Fruit fly (Drosophila melanogaster) whole organism, embryonic: ENCODE results near the gene Vps2.

ENCODE experiments used
- Adf1 ChIP-seq: fragments of 200-800 bp; sonication (Bioruptor generic); IDR thresholded peaks from 2 replicates; pipeline ENCODE4 v1.3.6; 2022; ENCODE audit warnings: missing biosample characterization, missing genetic modification characterization
- Asciz ChIP-seq: fragments of 200-800 bp; sonication (Bioruptor generic); optimal IDR thresholded peaks from 2 replicates; lab custom pipeline; 2017; ENCODE audit warnings: missing biosample characterization, mild to moderate bottlenecking, missing genetic modification characterization, missing genetic modification reagents
- CG10543 ChIP-seq: fragments of 200-800 bp; sonication (Bioruptor generic); optimal IDR thresholded peaks from 3 replicates; lab custom pipeline; 2017; ENCODE audit warnings: missing biosample characterization, mild to moderate bottlenecking, missing genetic modification characterization, moderate library complexity
- CG11398 ChIP-seq: fragments of 200-800 bp; sonication (Bioruptor generic); optimal IDR thresholded peaks from 2 replicates; lab custom pipeline; 2016; ENCODE audit warnings: missing biosample characterization, missing genetic modification characterization
- CG1233 ChIP-seq: fragments of 200-800 bp; sonication (Bioruptor generic); optimal IDR thresholded peaks from 4 replicates; lab custom pipeline; 2018; ENCODE audit warnings: missing biosample characterization, mild to moderate bottlenecking, missing genetic modification characterization
- CG13287 ChIP-seq: fragments of 200-800 bp; sonication (Bioruptor generic); IDR thresholded peaks from 2 replicates; pipeline ENCODE4 v1.3.6; 2022; ENCODE audit warnings: missing biosample characterization, missing genetic modification characterization; ENCODE audit not compliant: partially characterized antibody
- CG13624 ChIP-seq: fragments of 200-800 bp; sonication (Bioruptor generic); optimal IDR thresholded peaks from 2 replicates; lab custom pipeline; 2016; ENCODE audit warnings: missing biosample characterization, missing genetic modification characterization
- CG13894 ChIP-seq: fragments of 200-800 bp; sonication (Bioruptor generic); optimal IDR thresholded peaks from 3 replicates; lab custom pipeline; 2018; ENCODE audit warnings: missing biosample characterization, mild to moderate bottlenecking, missing genetic modification characterization, moderate library complexity
- CG14860 ChIP-seq: fragments of 200-800 bp; sonication (Bioruptor generic); IDR thresholded peaks from 3 replicates; pipeline ENCODE4 v1.3.6; 2022; ENCODE audit warnings: missing biosample characterization, missing genetic modification characterization; ENCODE audit not compliant: partially characterized antibody
- CG16813 ChIP-seq: fragments of 200-800 bp; sonication (Bioruptor generic); IDR thresholded peaks from 3 replicates; pipeline ENCODE4 v1.3.6; 2022; ENCODE audit warnings: missing biosample characterization, missing genetic modification characterization; ENCODE audit not compliant: partially characterized antibody
- CG1832 ChIP-seq: fragments of 200-800 bp; sonication (Bioruptor generic); optimal IDR thresholded peaks from 2 replicates; lab custom pipeline; 2017; ENCODE audit warnings: missing biosample characterization, mild to moderate bottlenecking, missing genetic modification characterization, inconsistent platforms
- CG2199 ChIP-seq: fragments of 200-800 bp; sonication (Bioruptor generic); IDR thresholded peaks from 3 replicates; pipeline ENCODE4 v1.3.6; 2022; ENCODE audit warnings: missing biosample characterization, missing genetic modification characterization
- CG2202 ChIP-seq: fragments of 200-800 bp; sonication (Bioruptor generic); optimal IDR thresholded peaks from 2 replicates; lab custom pipeline; 2018; ENCODE audit warnings: missing biosample characterization, mild to moderate bottlenecking, missing genetic modification characterization
- CG31388 ChIP-seq: fragments of 200-800 bp; sonication (Bioruptor generic); optimal IDR thresholded peaks from 2 replicates; lab custom pipeline; 2016; ENCODE audit warnings: missing biosample characterization, missing genetic modification characterization
- CG32532 ChIP-seq: fragments of 200-800 bp; sonication (Bioruptor generic); IDR thresholded peaks from 2 replicates; pipeline ENCODE4 v1.3.6; 2022; ENCODE audit warnings: missing biosample characterization, missing genetic modification characterization
- CG32772 ChIP-seq: fragments of 200-800 bp; sonication (Bioruptor generic); IDR thresholded peaks from 2 replicates; pipeline ENCODE4 v1.3.6; 2022; ENCODE audit warnings: missing biosample characterization, missing genetic modification characterization
- CG6175 ChIP-seq: fragments of 200-800 bp; sonication (Bioruptor generic); IDR thresholded peaks from 3 replicates; pipeline ENCODE4 v1.3.6; 2022; ENCODE audit warnings: missing biosample characterization, missing genetic modification characterization
- CG6254 ChIP-seq: fragments of 200-800 bp; sonication (Bioruptor generic); optimal IDR thresholded peaks from 3 replicates; lab custom pipeline; 2017; ENCODE audit warnings: mild to moderate bottlenecking, missing biosample characterization, missing genetic modification reagents, missing genetic modification characterization
- CG6854 ChIP-seq: fragments of 200-800 bp; sonication (Bioruptor generic); optimal IDR thresholded peaks from 3 replicates; lab custom pipeline; 2017; ENCODE audit warnings: missing biosample characterization, mild to moderate bottlenecking, missing genetic modification characterization
- CG9215 ChIP-seq: fragments of 200-800 bp; sonication (Bioruptor generic); IDR thresholded peaks from 2 replicates; pipeline ENCODE4 v1.3.6; 2022; ENCODE audit warnings: missing biosample characterization, missing genetic modification characterization
- CG9437 ChIP-seq: fragments of 200-800 bp; sonication (Bioruptor generic); optimal IDR thresholded peaks from 2 replicates; lab custom pipeline; 2018; ENCODE audit warnings: missing biosample characterization, mild to moderate bottlenecking, missing genetic modification characterization
- Dek ChIP-seq: fragments of 200-800 bp; sonication (Bioruptor generic); optimal IDR thresholded peaks from 3 replicates; lab custom pipeline; 2019; ENCODE audit warnings: missing biosample characterization, mild to moderate bottlenecking, missing genetic modification characterization, moderate library complexity
- E2f1 ChIP-seq: fragments of 200-800 bp; sonication (Bioruptor generic); IDR thresholded peaks from 2 replicates; pipeline ENCODE4 v1.3.6; 2022; ENCODE audit warnings: missing biosample characterization, missing genetic modification characterization
- HLHmδ ChIP-seq: fragments of 200-800 bp; sonication (Bioruptor generic); optimal IDR thresholded peaks from 2 replicates; lab custom pipeline; 2018; ENCODE audit warnings: missing biosample characterization, mild to moderate bottlenecking, missing genetic modification characterization, moderate library complexity
- Hr51 ChIP-seq, 2 experiments: fragments of 200-800 bp; sonication (Bioruptor generic); optimal IDR thresholded peaks; 2 replicates in 1 of 2; 3 replicates in 1 of 2; lab custom pipeline; 2016 to 2018; ENCODE audit warnings: missing biosample characterization in 2 of 2, missing genetic modification characterization in 2 of 2, mild to moderate bottlenecking in 1 of 2, moderate library complexity in 1 of 2
- MBD-R2 ChIP-seq: fragments of 200-800 bp; sonication (Bioruptor generic); IDR thresholded peaks from 2 replicates; pipeline ENCODE4 v1.3.6; 2022; ENCODE audit warnings: missing biosample characterization, missing genetic modification characterization
- Opbp ChIP-seq: fragments of 200-800 bp; sonication (Bioruptor generic); IDR thresholded peaks from 3 replicates; pipeline ENCODE4 v1.3.6; 2022; ENCODE audit warnings: missing biosample characterization, missing genetic modification characterization; ENCODE audit not compliant: partially characterized antibody
- Scr ChIP-seq: fragments of 200-800 bp; sonication (Bioruptor generic); IDR thresholded peaks from 2 replicates; pipeline ENCODE4 v1.3.6; 2022; ENCODE audit warnings: missing biosample characterization, missing genetic modification characterization; ENCODE audit not compliant: partially characterized antibody
- Sox102F ChIP-seq: fragments of 200-800 bp; sonication (Bioruptor generic); optimal IDR thresholded peaks from 2 replicates; lab custom pipeline; 2018; ENCODE audit warnings: missing biosample characterization, mild to moderate bottlenecking, missing genetic modification characterization, moderate library complexity
- TFAM ChIP-seq: fragments of 200-800 bp; sonication (Bioruptor generic); optimal IDR thresholded peaks from 2 replicates; lab custom pipeline; 2017; ENCODE audit warnings: missing biosample characterization, missing genetic modification characterization, inconsistent platforms
- abd-A ChIP-seq: fragments of 200-800 bp; sonication (Bioruptor generic); optimal IDR thresholded peaks from 3 replicates; lab custom pipeline; 2019; ENCODE audit warnings: missing biosample characterization, mild to moderate bottlenecking, missing genetic modification characterization, moderate library complexity
- croc ChIP-seq: fragments of 200-800 bp; sonication (Bioruptor generic); conservative IDR thresholded peaks from 3 replicates; pipeline ENCODE4 v1.3.6; 2022; ENCODE audit warnings: missing biosample characterization, missing genetic modification characterization
- fu2 ChIP-seq: fragments of 200-800 bp; sonication (Bioruptor generic); optimal IDR thresholded peaks from 2 replicates; lab custom pipeline; 2016; ENCODE audit warnings: missing biosample characterization, missing genetic modification characterization
- gce ChIP-seq: fragments of 200-800 bp; sonication (Bioruptor generic); IDR thresholded peaks from 3 replicates; pipeline ENCODE4 v1.3.6; 2022; ENCODE audit warnings: missing biosample characterization, missing genetic modification characterization
- grn ChIP-seq: fragments of 200-800 bp; sonication (Bioruptor generic); optimal IDR thresholded peaks from 3 replicates; lab custom pipeline; 2017; ENCODE audit warnings: missing biosample characterization, missing genetic modification characterization
- gt ChIP-seq: fragments of 200-800 bp; sonication (Bioruptor generic); IDR thresholded peaks from 2 replicates; pipeline ENCODE4 v1.3.6; 2022; ENCODE audit warnings: missing biosample characterization, missing genetic modification characterization
- kay ChIP-seq: fragments of 200-800 bp; sonication (Bioruptor generic); optimal IDR thresholded peaks from 2 replicates; lab custom pipeline; 2016; ENCODE audit warnings: missing biosample characterization, missing genetic modification characterization
- lilli ChIP-seq: fragments of 200-800 bp; sonication (Bioruptor generic); optimal IDR thresholded peaks from 3 replicates; lab custom pipeline; 2016; ENCODE audit warnings: missing biosample characterization, missing genetic modification characterization
- lmd ChIP-seq: fragments of 200-800 bp; sonication (Bioruptor generic); IDR thresholded peaks from 2 replicates; pipeline ENCODE4 v1.3.6; 2022; ENCODE audit warnings: missing biosample characterization, missing genetic modification characterization
- nom ChIP-seq: fragments of 200-800 bp; sonication (Bioruptor generic); optimal IDR thresholded peaks from 2 replicates; lab custom pipeline; 2017; ENCODE audit warnings: missing biosample characterization, missing genetic modification characterization, mild to moderate bottlenecking, moderate library complexity, missing genetic modification reagents
- ranshi ChIP-seq: fragments of 200-800 bp; sonication (Bioruptor generic); IDR thresholded peaks from 2 replicates; pipeline ENCODE4 v1.3.6; 2022; ENCODE audit warnings: missing biosample characterization, missing genetic modification characterization
- sens ChIP-seq: fragments of 200-800 bp; sonication (Bioruptor generic); peaks from one replicate; lab custom pipeline; 2016; ENCODE audit warnings: missing biosample characterization, missing genetic modification characterization
- so ChIP-seq: fragments of 200-800 bp; sonication (Bioruptor generic); IDR thresholded peaks from 3 replicates; pipeline ENCODE4 v1.3.6; 2022; ENCODE audit warnings: missing biosample characterization, missing genetic modification characterization
- sug ChIP-seq: fragments of 200-800 bp; optimal IDR thresholded peaks from 2 replicates; lab custom pipeline; 2019; ENCODE audit warnings: missing biosample characterization, mild to moderate bottlenecking, missing genetic modification characterization, moderate library complexity
- tll ChIP-seq, 2 experiments: fragments of 200-800 bp in 1 of 2; fragments of >200 bp in 1 of 2; sonication (Bioruptor generic) in 1 of 2; optimal IDR thresholded peaks; 2 replicates each; lab custom pipeline; 2017 to 2019; ENCODE audit warnings: missing biosample characterization in 2 of 2, missing genetic modification characterization in 2 of 2, mild to moderate bottlenecking in 1 of 2, moderate library complexity in 1 of 2
- usp ChIP-seq: fragments of >200 bp; optimal IDR thresholded peaks from 2 replicates; lab custom pipeline; 2017; ENCODE audit warnings: missing biosample characterization, missing genetic modification characterization
- zen2 ChIP-seq: fragments of 200-800 bp; sonication (Bioruptor generic); IDR thresholded peaks from 3 replicates; pipeline ENCODE4 v1.3.6; 2022; ENCODE audit warnings: missing biosample characterization, missing genetic modification characterization; ENCODE audit not compliant: partially characterized antibody

The Vps2 gene

dm6 chr3R:26007964-26008868 is 44.4 kb upstream of the Vps2 start (continued):
- TF ChIP-seq CG31388 (no peak), abd-A (tag; lab: Kevin White, UChicago) (peak; percentile 87), E2f1 (no peak), CG2199 (GFP tag; lab: Robert Waterston, UW) (peak; percentile 17; the same call in 1 of the 3 replicates), TFAM (GFP tag; lab: Kevin White, UChicago) (no peak), Dek (tag; lab: Kevin White, UChicago) (no peak), tll (GFP tag; optimal IDR thresholded peaks at IDR 0.05; lab: Kevin White, UChicago) (no peak), CG10543 (GFP tag; lab: Kevin White, UChicago) (peak; percentile 91), sens (GFP tag; lab: Kevin White, UChicago) (peak; percentile 54), nom (peak; percentile 93), Scr (0 out of 2 replicates have a peak, but pooled peaks have one; percentile 12), CG9215 (GFP tag; lab: Robert Waterston, UW) (no peak), Adf1 (GFP tag; lab: Robert Waterston, UW) (peak; percentile 41), fu2 (GFP tag; lab: Kevin White, UChicago) (no peak), usp (GFP tag; lab: Kevin White, UChicago) (no peak), CG32772 (GFP tag; lab: Robert Waterston, UW) (0 out of 2 replicates have a peak, but pooled peaks have one; percentile 26), grn (GFP tag; lab: Kevin White, UChicago) (peak; percentile 93), CG13287 (GFP tag; lab: Robert Waterston, UW) (0 out of 2 replicates have a peak, but pooled peaks have one; percentile 5), CG9437 (GFP tag; lab: Kevin White, UChicago) (no peak), gce (GFP tag; lab: Robert Waterston, UW) (0 out of 3 replicates have a peak, but pooled peaks have one; percentile 18), CG6254 (no peak), CG1832 (GFP tag; lab: Kevin White, UChicago) (peak; percentile 4), CG6175 (GFP tag; lab: Robert Waterston, UW) (peak; percentile 67; the same call in 1 of the 3 replicates), Hr51 (GFP tag; optimal IDR thresholded peaks at IDR 0.05; lab: Kevin White, UChicago) (no peak), kay (no peak), lilli (no peak), CG13894 (tag; lab: Kevin White, UChicago) (peak; percentile 83), MBD-R2 (GFP tag; lab: Robert Waterston, UW) (no peak), lmd (no peak), zen2 (GFP tag; lab: Robert Waterston, UW) (peak; percentile 28; the same call in 1 of the 3 replicates), CG32532 (GFP tag; lab: Robert Waterston, UW) (peak; percentile 33; the same call in 1 of the 2 replicates), sug (tag; lab: Kevin White, UChicago) (peak; percentile 98), ranshi (no peak), so (GFP tag; lab: Robert Waterston, UW) (0 out of 3 replicates have a peak, but pooled peaks have one; percentile 29), CG13624 (peak; percentile 16), Sox102F (GFP tag; lab: Kevin White, UChicago) (no peak), CG11398 (GFP tag; lab: Kevin White, UChicago) (no peak), CG6854 (GFP tag; lab: Kevin White, UChicago) (no peak), croc (GFP tag; lab: Robert Waterston, UW) (no peak), gt (no peak), CG2202 (no peak), CG16813 (GFP tag; lab: Robert Waterston, UW) (0 out of 3 replicates have a peak, but pooled peaks have one; percentile 34), CG14860 (no peak), Asciz (no peak), CG1233 (GFP tag; lab: Kevin White, UChicago) (no peak), Opbp (GFP tag; lab: Robert Waterston, UW) (0 out of 3 replicates have a peak, but pooled peaks have one; percentile 17), HLHmδ (GFP tag; lab: Kevin White, UChicago) (peak; percentile 98)
